Fruit fly (Drosophila melanogaster): ENCODE results near the gene tws.

DNA sequence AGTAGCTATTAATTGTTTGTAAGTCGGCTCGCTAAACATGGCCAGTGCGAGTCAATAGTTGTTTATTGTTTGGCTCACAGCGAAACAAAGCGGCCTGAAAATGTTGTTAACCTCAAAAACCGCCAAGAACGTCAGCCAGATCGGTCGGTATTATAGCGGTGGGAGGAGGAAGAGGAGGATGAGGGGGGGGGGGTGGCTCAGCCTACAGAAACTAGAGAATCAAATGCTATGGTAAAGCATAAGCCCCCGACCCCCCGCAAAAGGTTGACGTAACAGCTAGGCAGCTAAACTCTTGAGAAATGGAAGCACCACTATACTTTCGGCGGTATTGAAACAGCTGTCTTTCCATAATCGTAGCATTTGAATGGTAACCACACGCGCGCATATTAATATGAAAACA is 672 bp downstream of the tws start:
- TF ChIP-seq Sox102F (GFP tag; optimal IDR thresholded peaks at IDR 0.05) (no peak), CG32006 (GFP tag; optimal IDR thresholded peaks at IDR 0.05) (no peak), esn (GFP tag; optimal IDR thresholded peaks at IDR 0.05) (no peak), acj6 (GFP tag; optimal IDR thresholded peaks at IDR 0.05) (no peak), Ets96B (tag; optimal IDR thresholded peaks at IDR 0.05) (no peak)

Data from whole organism, prepupa.